Comparison of ENCODE assay signal across 1 fruit fly cellular context in the genomic region with DNA sequence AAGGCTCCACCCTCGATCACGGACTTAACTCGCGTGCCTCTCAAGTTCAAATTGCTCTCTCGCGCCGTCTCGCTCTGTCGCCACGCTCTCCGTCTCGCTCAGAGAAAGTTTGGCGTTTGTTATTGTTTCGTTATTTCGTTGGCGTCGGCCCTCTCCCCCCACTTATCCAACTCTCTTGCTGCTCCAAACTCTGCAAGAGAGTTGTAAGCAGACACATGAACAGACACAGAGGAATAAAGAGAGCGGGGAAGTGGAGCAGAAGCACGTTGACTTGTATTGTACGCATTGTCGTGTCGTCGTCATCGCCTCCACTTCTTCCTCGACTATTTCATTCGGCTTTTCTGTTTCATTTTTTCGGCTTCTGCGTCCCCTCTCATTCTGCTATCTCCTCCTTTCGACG.
TF ChIP-seq lines count a peak whose summit lies in the region.

No protein-coding gene starts in this region.

TF ChIP-seq in whole organism, embryonic, 481 proteins besides CTCF, POLR2A, EP300 and RAD21 (continued from another document):
- peak; percentile 74 for TF ChIP-seq yki (optimal IDR thresholded peaks at IDR 0.05; lab: Kevin White, UChicago)
- TF ChIP-seq CG7271 (tag; optimal IDR thresholded peaks at IDR 0.05; lab: Kevin White, UChicago), result no peak
- no peak for TF ChIP-seq CG12236 (GFP tag; optimal IDR thresholded peaks at IDR 0.05; lab: Kevin White, UChicago)
- TF ChIP-seq CG34422 (GFP tag; IDR thresholded peaks at IDR 0.05; lab: Robert Waterston, UW), result peak; percentile 14; the same call in 1 of the 3 replicates
- TF ChIP-seq MTF-1 (GFP tag; optimal IDR thresholded peaks at IDR 0.05; lab: Kevin White, UChicago; ENCODE audit: borderline replicate concordance), result no peak
- peak; percentile 67; the same call in 2 of the 3 replicates for TF ChIP-seq zen2 (GFP tag; IDR thresholded peaks at IDR 0.05; lab: Robert Waterston, UW; ENCODE audit: partially characterized antibody)
- TF ChIP-seq CG34224 (GFP tag; IDR thresholded peaks at IDR 0.05; lab: Robert Waterston, UW; ENCODE audit: partially characterized antibody), result 0 out of 3 replicates have a peak, but pooled peaks have one; percentile 29
- TF ChIP-seq crol (GFP tag; IDR thresholded peaks at IDR 0.05; lab: Robert Waterston, UW), result peak; percentile 96
- TF ChIP-seq CG17385 (GFP tag; optimal IDR thresholded peaks at IDR 0.05; lab: Kevin White, UChicago), result peak; percentile 28
- peak; percentile 46 for TF ChIP-seq sd (tag; optimal IDR thresholded peaks at IDR 0.05; lab: Kevin White, UChicago)
- TF ChIP-seq Dll (GFP tag; IDR thresholded peaks at IDR 0.05; lab: Robert Waterston, UW; ENCODE audit: partially characterized antibody), result 0 out of 4 replicates have a peak, but pooled peaks have one; percentile 20
- peak; percentile 36 for TF ChIP-seq CG12769 (tag; optimal IDR thresholded peaks at IDR 0.05; lab: Kevin White, UChicago)
- no peak for TF ChIP-seq Abd-B (GFP tag; optimal IDR thresholded peaks at IDR 0.05; lab: Kevin White, UChicago)
- no peak for TF ChIP-seq ham (GFP tag; IDR thresholded peaks at IDR 0.05; lab: Robert Waterston, UW)
- no peak for TF ChIP-seq CG16813 (GFP tag; IDR thresholded peaks at IDR 0.05; lab: Robert Waterston, UW; ENCODE audit: partially characterized antibody)
- TF ChIP-seq CG10321 (GFP tag; IDR thresholded peaks at IDR 0.05; lab: Robert Waterston, UW), result peak; percentile 45; the same call in 1 of the 2 replicates
- no peak for TF ChIP-seq CG12744 (GFP tag; optimal IDR thresholded peaks at IDR 0.05; lab: Kevin White, UChicago)
- peak; percentile 90 to 92 for TF ChIP-seq Trl (optimal IDR thresholded peaks at IDR 0.05; lab: Kevin White, UChicago)
- TF ChIP-seq Trl (GFP tag; optimal IDR thresholded peaks at IDR 0.05; lab: Kevin White, UChicago), result no peak
- peak; percentile 20 for TF ChIP-seq CG6854 (GFP tag; optimal IDR thresholded peaks at IDR 0.05; lab: Kevin White, UChicago)
- TF ChIP-seq psq (GFP tag; optimal IDR thresholded peaks at IDR 0.05; lab: Kevin White, UChicago), result peak; percentile 74
- TF ChIP-seq Elba2 (GFP tag; optimal IDR thresholded peaks at IDR 0.05; lab: Kevin White, UChicago), result no peak
- peak; percentile 14 for TF ChIP-seq lbe (GFP tag; optimal IDR thresholded peaks at IDR 0.05; lab: Kevin White, UChicago)
- 0 out of 2 replicates have a peak, but pooled peaks have one; percentile 4 for TF ChIP-seq Drgx (GFP tag; IDR thresholded peaks at IDR 0.05; lab: Robert Waterston, UW)
- TF ChIP-seq rib (GFP tag; IDR thresholded peaks at IDR 0.05; lab: Robert Waterston, UW), result peak; percentile 23; the same call in 1 of the 2 replicates
- TF ChIP-seq abd-A (tag; optimal IDR thresholded peaks at IDR 0.05; lab: Kevin White, UChicago), result peak; percentile 10
- peak; percentile 59; the same call in 1 of the 4 replicates for TF ChIP-seq chinmo (GFP tag; IDR thresholded peaks at IDR 0.05; lab: Robert Waterston, UW; ENCODE audit: partially characterized antibody)
- 0 out of 2 replicates have a peak, but pooled peaks have one; percentile 18 for TF ChIP-seq CG4360 (GFP tag; IDR thresholded peaks at IDR 0.05; lab: Robert Waterston, UW)
- TF ChIP-seq dati (GFP tag; IDR thresholded peaks at IDR 0.05; lab: Robert Waterston, UW), result no peak
- peak; percentile 52 for TF ChIP-seq Med (GFP tag; lab: Kevin White, UChicago)
- TF ChIP-seq Adf1 (GFP tag; IDR thresholded peaks at IDR 0.05; lab: Robert Waterston, UW), result peak; percentile 22; the same call in 1 of the 2 replicates
- TF ChIP-seq ci (GFP tag; IDR thresholded peaks at IDR 0.05; lab: Robert Waterston, UW), result peak; percentile 50; the same call in 1 of the 3 replicates
